Fruit fly (Drosophila melanogaster) whole organism, embryonic: Measurements from ENCODE around the gene CG6470.
A peak's percentile ranks its signal among the peaks of the same experiment; 100 is the strongest.

Experiments
- Adf1 ChIP-seq: fragments of 200-800 bp; sonication (Bioruptor generic); IDR thresholded peaks from 2 replicates; pipeline ENCODE4 v1.3.6; 2022; ENCODE audit warnings: missing biosample characterization, missing genetic modification characterization
- Awh ChIP-seq: fragments of 200-800 bp; sonication (Bioruptor generic); IDR thresholded peaks from 2 replicates; pipeline ENCODE4, ENCODE4 v1.3.6; 2022; ENCODE audit warnings: missing biosample characterization, missing genetic modification characterization
- CG10654 ChIP-seq: fragments of 200-800 bp; sonication (Bioruptor generic); optimal IDR thresholded peaks from 2 replicates; lab custom pipeline; 2016; ENCODE audit warnings: missing biosample characterization, missing genetic modification characterization
- CG11247 ChIP-seq: fragments of 200-800 bp; sonication (Bioruptor generic); IDR thresholded peaks from 2 replicates; pipeline ENCODE4 v1.3.6; 2022; ENCODE audit warnings: missing biosample characterization, missing genetic modification characterization
- CG13287 ChIP-seq: fragments of 200-800 bp; sonication (Bioruptor generic); IDR thresholded peaks from 2 replicates; pipeline ENCODE4 v1.3.6; 2022; ENCODE audit warnings: missing biosample characterization, missing genetic modification characterization; ENCODE audit not compliant: partially characterized antibody
- CG13424 ChIP-seq: fragments of 200-800 bp; sonication (Bioruptor generic); optimal IDR thresholded peaks from 2 replicates; lab custom pipeline; 2019; ENCODE audit warnings: missing biosample characterization, mild to moderate bottlenecking, missing genetic modification characterization, moderate library complexity
- CG14710 ChIP-seq: fragments of 200-800 bp; sonication (Bioruptor generic); optimal IDR thresholded peaks from 3 replicates; lab custom pipeline; 2019; ENCODE audit warnings: missing biosample characterization, mild to moderate bottlenecking, missing genetic modification characterization, moderate library complexity
- CG17829 ChIP-seq: fragments of 200-800 bp; optimal IDR thresholded peaks from 2 replicates; lab custom pipeline; 2019; ENCODE audit warnings: missing biosample characterization, mild to moderate bottlenecking, missing genetic modification characterization, moderate library complexity
- CG17912 ChIP-seq: fragments of 200-800 bp; sonication (Bioruptor generic); optimal IDR thresholded peaks from 2 replicates; lab custom pipeline; 2018; ENCODE audit warnings: missing biosample characterization, mild to moderate bottlenecking, missing genetic modification characterization
- CG18619 ChIP-seq: fragments of 200-800 bp; sonication (Bioruptor generic); optimal IDR thresholded peaks from 3 replicates; lab custom pipeline; 2017; ENCODE audit warnings: missing biosample characterization, mild to moderate bottlenecking, missing genetic modification characterization
- CG2199 ChIP-seq: fragments of 200-800 bp; sonication (Bioruptor generic); IDR thresholded peaks from 3 replicates; pipeline ENCODE4 v1.3.6; 2022; ENCODE audit warnings: missing biosample characterization, missing genetic modification characterization
- CG32532 ChIP-seq: fragments of 200-800 bp; sonication (Bioruptor generic); IDR thresholded peaks from 2 replicates; pipeline ENCODE4 v1.3.6; 2022; ENCODE audit warnings: missing biosample characterization, missing genetic modification characterization
- CG3726 ChIP-seq: fragments of 200-800 bp; sonication (Bioruptor generic); IDR thresholded peaks from 3 replicates; pipeline ENCODE4, ENCODE4 v1.3.6; 2022; ENCODE audit warnings: missing biosample characterization, missing genetic modification characterization
- CG43689 ChIP-seq: fragments of 200-800 bp; sonication (Bioruptor generic); IDR thresholded peaks from 2 replicates; pipeline ENCODE4 v1.3.6; 2022; ENCODE audit warnings: missing biosample characterization, missing genetic modification characterization
- CG6854 ChIP-seq: fragments of 200-800 bp; sonication (Bioruptor generic); optimal IDR thresholded peaks from 3 replicates; lab custom pipeline; 2017; ENCODE audit warnings: missing biosample characterization, mild to moderate bottlenecking, missing genetic modification characterization
- CG7987 ChIP-seq: fragments of 200-800 bp; sonication (Bioruptor generic); optimal IDR thresholded peaks from 2 replicates; lab custom pipeline; 2018; ENCODE audit warnings: missing biosample characterization, mild to moderate bottlenecking, missing genetic modification characterization, moderate library complexity
- CG8765 ChIP-seq: fragments of 200-800 bp; sonication (Bioruptor generic); IDR thresholded peaks from 2 replicates; pipeline ENCODE4 v1.3.6; 2022; ENCODE audit warnings: missing biosample characterization, missing genetic modification characterization
- CG8924 ChIP-seq: fragments of 200-800 bp; optimal IDR thresholded peaks from 3 replicates; lab custom pipeline; 2019; ENCODE audit warnings: missing biosample characterization, mild to moderate bottlenecking, missing genetic modification characterization, moderate library complexity
- CkIIα-i1 ChIP-seq: fragments of 200-800 bp; sonication (Bioruptor generic); IDR thresholded peaks from 2 replicates; pipeline ENCODE4 v1.3.6; 2022; ENCODE audit warnings: missing biosample characterization, missing genetic modification characterization
- CoRest ChIP-seq: fragments of 200-800 bp; sonication (Bioruptor generic); optimal IDR thresholded peaks from 3 replicates; lab custom pipeline; 2018; ENCODE audit warnings: missing biosample characterization, mild to moderate bottlenecking, missing genetic modification characterization, moderate library complexity
- D19A ChIP-seq: fragments of 200-800 bp; optimal IDR thresholded peaks from 3 replicates; lab custom pipeline; 2019; ENCODE audit warnings: missing biosample characterization, mild to moderate bottlenecking, missing genetic modification characterization, moderate library complexity
- Dip3 ChIP-seq: fragments of 200-800 bp; sonication (Bioruptor generic); optimal IDR thresholded peaks from 3 replicates; lab custom pipeline; 2016; ENCODE audit warnings: missing biosample characterization, missing genetic modification characterization
- Doc3 ChIP-seq: fragments of 200-800 bp; sonication (Bioruptor generic); IDR thresholded peaks from 3 replicates; pipeline ENCODE4 v1.3.6; 2022; ENCODE audit warnings: missing biosample characterization, missing genetic modification characterization; ENCODE audit not compliant: partially characterized antibody
- Hey ChIP-seq: fragments of 200-800 bp; sonication (Bioruptor generic); optimal IDR thresholded peaks from 3 replicates; lab custom pipeline; 2018; ENCODE audit warnings: missing biosample characterization, mild to moderate bottlenecking, missing genetic modification characterization
- Lpt ChIP-seq: fragments of >200 bp; optimal IDR thresholded peaks from 2 replicates; lab custom pipeline; 2018; ENCODE audit warnings: missing biosample characterization, missing genetic modification characterization
- MESR4 ChIP-seq: fragments of 200-800 bp; sonication (Bioruptor generic); optimal IDR thresholded peaks from 2 replicates; lab custom pipeline; 2018; ENCODE audit warnings: missing biosample characterization, mild to moderate bottlenecking, missing genetic modification characterization, moderate library complexity
- Mrtf ChIP-seq: fragments of 200-800 bp; sonication (Bioruptor generic); IDR thresholded peaks from 3 replicates; pipeline ENCODE4 v1.3.6; 2022; ENCODE audit warnings: missing biosample characterization, missing genetic modification characterization
- PHDP ChIP-seq: fragments of 200-800 bp; sonication (Bioruptor generic); optimal IDR thresholded peaks from 3 replicates; lab custom pipeline; 2018; ENCODE audit warnings: missing biosample characterization, mild to moderate bottlenecking, missing genetic modification characterization, moderate library complexity
- Ravus ChIP-seq: fragments of 200-800 bp; sonication (Bioruptor generic); IDR thresholded peaks from 2 replicates; pipeline ENCODE4 v1.3.6; 2022; ENCODE audit warnings: missing biosample characterization, missing genetic modification characterization
- Sry-β ChIP-seq: fragments of 200-800 bp; sonication (Bioruptor generic); optimal IDR thresholded peaks from 2 replicates; lab custom pipeline; 2018; ENCODE audit warnings: missing biosample characterization, mild to moderate bottlenecking, missing genetic modification characterization, moderate library complexity
- TFAM ChIP-seq: fragments of 200-800 bp; sonication (Bioruptor generic); optimal IDR thresholded peaks from 2 replicates; lab custom pipeline; 2017; ENCODE audit warnings: missing biosample characterization, missing genetic modification characterization, inconsistent platforms
- aop ChIP-seq: fragments of 200-800 bp; sonication (Bioruptor generic); IDR thresholded peaks from 2 replicates; pipeline ENCODE4 v1.3.6; 2022; ENCODE audit warnings: missing biosample characterization, missing genetic modification characterization
- ash1 ChIP-seq: fragments of 200-800 bp; sonication (Bioruptor generic); optimal IDR thresholded peaks from 2 replicates; lab custom pipeline; 2018; ENCODE audit warnings: missing biosample characterization, mild to moderate bottlenecking, missing genetic modification characterization
- bcd ChIP-seq: fragments of 200-800 bp; sonication (Bioruptor generic); optimal IDR thresholded peaks from 2 replicates; lab custom pipeline; 2017; ENCODE audit warnings: missing biosample characterization, mild to moderate bottlenecking, missing genetic modification characterization
- chn ChIP-seq: fragments of 200-800 bp; sonication (Bioruptor generic); optimal IDR thresholded peaks from 2 replicates; lab custom pipeline; 2016; ENCODE audit warnings: missing biosample characterization, missing genetic modification characterization
- cwo ChIP-seq: fragments of 200-800 bp; sonication (Bioruptor generic); optimal IDR thresholded peaks from 3 replicates; lab custom pipeline; 2017; ENCODE audit warnings: missing biosample characterization, missing genetic modification characterization, mild to moderate bottlenecking, moderate library complexity, missing genetic modification reagents
- dan ChIP-seq: fragments of 200-800 bp; sonication (Bioruptor generic); IDR thresholded peaks from 2 replicates; pipeline ENCODE4 v1.3.6; 2022; ENCODE audit warnings: missing biosample characterization, missing genetic modification characterization
- disco-r ChIP-seq: fragments of 200-800 bp; sonication (Bioruptor generic); optimal IDR thresholded peaks from 2 replicates; lab custom pipeline; 2016; ENCODE audit warnings: missing biosample characterization, missing genetic modification characterization
- dmrt99B ChIP-seq: fragments of 200-800 bp; sonication (Bioruptor generic); optimal IDR thresholded peaks from 2 replicates; lab custom pipeline; 2018; ENCODE audit warnings: missing biosample characterization, mild to moderate bottlenecking, missing genetic modification characterization, moderate library complexity
- eve ChIP-seq, 2 experiments: fragments of >200 bp; optimal IDR thresholded peaks; 2 replicates each; lab custom pipeline; 2017; ENCODE audit warnings: missing biosample characterization in 2 of 2, missing genetic modification characterization in 2 of 2
- exex ChIP-seq: fragments of 200-800 bp; sonication (Bioruptor generic); optimal IDR thresholded peaks from 4 replicates; lab custom pipeline; 2018; ENCODE audit warnings: missing biosample characterization, mild to moderate bottlenecking, missing genetic modification characterization, moderate library complexity
- hth ChIP-seq: fragments of >200 bp; optimal IDR thresholded peaks from 2 replicates; lab custom pipeline; 2017; ENCODE audit warnings: inconsistent platforms
- phol ChIP-seq: fragments of 200-800 bp; sonication (Bioruptor generic); optimal IDR thresholded peaks from 3 replicates; lab custom pipeline; 2018; ENCODE audit warnings: missing biosample characterization, mild to moderate bottlenecking, missing genetic modification characterization, moderate library complexity
- prd ChIP-seq, 3 experiments: fragments of >200 bp in 2 of 3; fragments of 200-800 bp in 1 of 3; sonication (Bioruptor generic) in 1 of 3; optimal IDR thresholded peaks in 2 of 3; IDR thresholded peaks in 1 of 3; 2 replicates in 2 of 3; 3 replicates in 1 of 3; pipeline versions ENCODE4 v1.3.6 to Lab custom; 2017 to 2022; ENCODE audit warnings: missing biosample characterization in 1 of 3, missing genetic modification characterization in 1 of 3
- ranshi ChIP-seq: fragments of 200-800 bp; sonication (Bioruptor generic); IDR thresholded peaks from 2 replicates; pipeline ENCODE4 v1.3.6; 2022; ENCODE audit warnings: missing biosample characterization, missing genetic modification characterization
- sima ChIP-seq: fragments of 200-800 bp; sonication (Bioruptor generic); optimal IDR thresholded peaks from 2 replicates; lab custom pipeline; 2016; ENCODE audit warnings: missing biosample characterization, missing genetic modification characterization
- tll ChIP-seq, 2 experiments: fragments of 200-800 bp in 1 of 2; fragments of >200 bp in 1 of 2; sonication (Bioruptor generic) in 1 of 2; optimal IDR thresholded peaks; 2 replicates each; lab custom pipeline; 2017 to 2019; ENCODE audit warnings: missing biosample characterization in 2 of 2, missing genetic modification characterization in 2 of 2, mild to moderate bottlenecking in 1 of 2, moderate library complexity in 1 of 2
- tup ChIP-seq: fragments of 200-800 bp; sonication (Bioruptor generic); optimal IDR thresholded peaks from 2 replicates; lab custom pipeline; 2016; ENCODE audit warnings: missing biosample characterization, mild to moderate bottlenecking, missing genetic modification characterization, moderate library complexity
- unpg ChIP-seq: fragments of 200-800 bp; sonication (Bioruptor generic); optimal IDR thresholded peaks from 3 replicates; lab custom pipeline; 2018; ENCODE audit warnings: missing biosample characterization, mild to moderate bottlenecking, missing genetic modification characterization, moderate library complexity
- zen ChIP-seq: fragments of 200-800 bp; sonication (Bioruptor generic); optimal IDR thresholded peaks from 3 replicates; lab custom pipeline; 2018; ENCODE audit warnings: missing biosample characterization, mild to moderate bottlenecking, missing genetic modification characterization, moderate library complexity

The CG6470 gene

dm6 chrX:18524594-18525266, 10.1 kb upstream of the CG6470 start (continued):
- peak; percentile 59 for TF ChIP-seq CG13424 (tag; lab: Kevin White, UChicago)
- TF ChIP-seq PHDP (tag; lab: Kevin White, UChicago): peak; percentile 25
- TF ChIP-seq CG2199: no peak
- TF ChIP-seq bcd (GFP tag; lab: Kevin White, UChicago): peak; percentile 51
- no peak for TF ChIP-seq TFAM (GFP tag; lab: Kevin White, UChicago)
- TF ChIP-seq tll (GFP tag; optimal IDR thresholded peaks at IDR 0.05; lab: Kevin White, UChicago): no peak
- no peak for TF ChIP-seq CG17912 (GFP tag; lab: Kevin White, UChicago)
- TF ChIP-seq CG14710 (tag; lab: Kevin White, UChicago): peak; percentile 70
- no peak for TF ChIP-seq Awh (GFP tag; lab: Robert Waterston, UW)
- no peak for TF ChIP-seq aop (GFP tag; lab: Robert Waterston, UW)
- no peak for TF ChIP-seq dan
- peak; percentile 57 for TF ChIP-seq CG8924 (tag; lab: Kevin White, UChicago)
- TF ChIP-seq Doc3 (GFP tag; lab: Robert Waterston, UW): no peak
- TF ChIP-seq D19A (tag; lab: Kevin White, UChicago): peak; percentile 59
- no peak for TF ChIP-seq chn (GFP tag; lab: Kevin White, UChicago)
- peak; percentile 65 for TF ChIP-seq Hey
- TF ChIP-seq CG32532 (GFP tag; lab: Robert Waterston, UW): 0 out of 2 replicates have a peak, but pooled peaks have one; percentile 8
- TF ChIP-seq Adf1 (GFP tag; lab: Robert Waterston, UW): no peak
- no peak for TF ChIP-seq exex (tag; lab: Kevin White, UChicago)
- no peak for TF ChIP-seq sima (GFP tag; lab: Kevin White, UChicago)
- TF ChIP-seq MESR4 (GFP tag; lab: Kevin White, UChicago): no peak
- no peak for TF ChIP-seq ash1 (GFP tag; lab: Kevin White, UChicago)
- TF ChIP-seq CG3726 (GFP tag; lab: Robert Waterston, UW): no peak
- TF ChIP-seq CG8765 (GFP tag; lab: Robert Waterston, UW): no peak
- no peak for TF ChIP-seq eve (GFP tag; optimal IDR thresholded peaks at IDR 0.05; lab: Kevin White, UChicago)
- TF ChIP-seq unpg (GFP tag; lab: Kevin White, UChicago): peak; percentile 21
- no peak for TF ChIP-seq Lpt (GFP tag; lab: Kevin White, UChicago)
- TF ChIP-seq disco-r (GFP tag; lab: Kevin White, UChicago): no peak
- peak; percentile 46 for TF ChIP-seq zen (tag; lab: Kevin White, UChicago)
- TF ChIP-seq ranshi (GFP tag; lab: Robert Waterston, UW): no peak
- TF ChIP-seq Dip3 (GFP tag; lab: Kevin White, UChicago): no peak
- no peak for TF ChIP-seq tup (GFP tag; lab: Kevin White, UChicago)
- TF ChIP-seq CG11247 (GFP tag; lab: Robert Waterston, UW): no peak
- no peak for TF ChIP-seq prd (optimal IDR thresholded peaks at IDR 0.05; lab: Kevin White, UChicago)
- peak; percentile 45; the same call in 1 of the 3 replicates for TF ChIP-seq prd (GFP tag; IDR thresholded peaks at IDR 0.05; lab: Robert Waterston, UW)
- TF ChIP-seq Sry-β (GFP tag; lab: Kevin White, UChicago): no peak
- no peak for TF ChIP-seq CG6854 (GFP tag; lab: Kevin White, UChicago)
- no peak for TF ChIP-seq CG7987 (GFP tag; lab: Kevin White, UChicago)
- TF ChIP-seq Ravus: no peak
- TF ChIP-seq phol (tag; lab: Kevin White, UChicago): peak; percentile 71
- TF ChIP-seq cwo (GFP tag; lab: Kevin White, UChicago): peak; percentile 65
- TF ChIP-seq CG13287: no peak
- TF ChIP-seq CG43689 (GFP tag; lab: Robert Waterston, UW): no peak
- peak; percentile 53 for TF ChIP-seq dmrt99B
- TF ChIP-seq Mrtf (GFP tag; lab: Robert Waterston, UW): no peak
- TF ChIP-seq CG17829 (tag; lab: Kevin White, UChicago): peak; percentile 59
- TF ChIP-seq CoRest: peak; percentile 43
- peak; percentile 23 for TF ChIP-seq CG18619 (GFP tag; lab: Kevin White, UChicago)
- no peak for TF ChIP-seq hth (lab: Kevin White, UChicago)
- no peak for TF ChIP-seq CkIIα-i1 (GFP tag; lab: Robert Waterston, UW)
- TF ChIP-seq CG10654: no peak
